Worm (Caenorhabditis elegans): ENCODE measurements around the gene ncx-5.

ce11 chrV:10505553-10505952, 15.7 kb upstream of the ncx-5 start, which contains the start of gene C35A5.5:
- TF ChIP-seq ztf-11 (tag; optimal IDR thresholded peaks at IDR 0.05) (no peak), snpc-4 (tag; optimal IDR thresholded peaks at IDR 0.05) (no peak), R02D3.7 (tag; optimal IDR thresholded peaks at IDR 0.05) (no peak), ceh-16 (tag; optimal IDR thresholded peaks at IDR 0.05) (no peak), nfya-1 (tag; optimal IDR thresholded peaks at IDR 0.05; ENCODE audit: insufficient read depth) (no peak), lin-39 (tag; optimal IDR thresholded peaks at IDR 0.05) (no peak)

All from whole organism, L3 larva.